Worm (Caenorhabditis elegans) whole organism, L1 larva: ENCODE data around the gene nhr-156.
A peak's percentile ranks its signal among the peaks of the same experiment; 100 is the strongest.

Experiments used
- C04F5.9 ChIP-seq: sonication (generic microtip); optimal IDR thresholded peaks from 2 replicates; lab custom pipeline; 2016; ENCODE audit warnings: missing genetic modification characterization, missing compliant biosample characterization
- C16A3.4 ChIP-seq: fragments of 150-350 bp; optimal IDR thresholded peaks from 2 replicates; lab custom pipeline; 2014; ENCODE audit warnings: missing biosample characterization, missing genetic modification characterization
- C34B4.2 ChIP-seq: sonication (generic microtip); optimal IDR thresholded peaks from 2 replicates; lab custom pipeline; 2017; ENCODE audit warnings: mild to moderate bottlenecking, missing genetic modification characterization, missing compliant biosample characterization
- Y116A8C.19 ChIP-seq: sonication (generic microtip); optimal IDR thresholded peaks from 2 replicates; lab custom pipeline; 2016; ENCODE audit warnings: missing compliant biosample characterization, missing genetic modification characterization, borderline replicate concordance
- alr-1 ChIP-seq: fragments of 200-800 bp; sonication (Bioruptor generic); optimal IDR thresholded peaks from 2 replicates; lab custom pipeline; 2018; ENCODE audit warnings: borderline replicate concordance, mild to moderate bottlenecking, missing genetic modification characterization, missing compliant biosample characterization
- aly-2 ChIP-seq: fragments of 150-350 bp; optimal IDR thresholded peaks from 2 replicates; lab custom pipeline; 2014; ENCODE audit warnings: missing biosample characterization, missing genetic modification characterization
- ama-1 ChIP-seq: fragments of 150-350 bp; optimal IDR thresholded peaks from 2 replicates; lab custom pipeline; 2014
- ceh-63 ChIP-seq: fragments of 200-800 bp; sonication (Bioruptor generic); optimal IDR thresholded peaks from 2 replicates; lab custom pipeline; 2018; ENCODE audit warnings: mild to moderate bottlenecking, missing genetic modification characterization, missing compliant biosample characterization
- ceh-88 ChIP-seq: fragments of 200-800 bp; sonication (Bioruptor generic); IDR thresholded peaks from 2 replicates; pipeline ENCODE4 v1.3.6; 2022; ENCODE audit warnings: missing genetic modification characterization, missing compliant biosample characterization
- ces-1 ChIP-seq: fragments of 150-350 bp; optimal IDR thresholded peaks from 2 replicates; lab custom pipeline; 2014; ENCODE audit warnings: missing biosample characterization, missing genetic modification reagents, missing genetic modification characterization
- efl-1 ChIP-seq, 4 experiments: fragments of 150-350 bp; optimal IDR thresholded peaks in 3 of 4; peaks in 1 of 4; 1 replicate in 1 of 4; 2 replicates in 3 of 4; lab custom pipeline; 2014; ENCODE audit warnings: missing biosample characterization in 2 of 4, missing genetic modification characterization in 2 of 4, missing genetic modification reagents in 2 of 4
- egl-27 ChIP-seq, 2 experiments: fragments of 150-350 bp in 1 of 2; sonication (generic microtip); optimal IDR thresholded peaks; 3 replicates each; lab custom pipeline; 2017 to 2018; ENCODE audit warnings: missing biosample characterization in 2 of 2, missing genetic modification characterization in 2 of 2, missing genetic modification reagents in 2 of 2
- elt-2 ChIP-seq: sonication (generic microtip); optimal IDR thresholded peaks from 2 replicates; lab custom pipeline; 2016; ENCODE audit warnings: missing genetic modification characterization, mild to moderate bottlenecking, inconsistent platforms, missing compliant biosample characterization, missing genetic modification reagents
- fkh-10 ChIP-seq: sonication (generic microtip); optimal IDR thresholded peaks from 2 replicates; lab custom pipeline; 2017; ENCODE audit warnings: missing biosample characterization, missing genetic modification reagents, missing genetic modification characterization
- fkh-8 ChIP-seq: sonication (generic microtip); optimal IDR thresholded peaks from 2 replicates; lab custom pipeline; 2016; ENCODE audit warnings: mild to moderate bottlenecking, missing genetic modification characterization, missing compliant biosample characterization
- grh-1 ChIP-seq: fragments of 200-800 bp; sonication (Bioruptor generic); IDR thresholded peaks from 2 replicates; pipeline ENCODE4 v1.3.6; 2022; ENCODE audit warnings: missing genetic modification reagents, missing genetic modification characterization, missing compliant biosample characterization
- hlh-17 ChIP-seq: fragments of 200-800 bp; sonication (Bioruptor generic); optimal IDR thresholded peaks from 2 replicates; lab custom pipeline; 2018; ENCODE audit warnings: missing genetic modification characterization, mild to moderate bottlenecking, missing compliant biosample characterization, moderate library complexity, borderline replicate concordance
- hlh-4 ChIP-seq: sonication (generic microtip); optimal IDR thresholded peaks from 2 replicates; lab custom pipeline; 2016; ENCODE audit warnings: mild to moderate bottlenecking, missing genetic modification characterization, missing compliant biosample characterization
- hpl-2 ChIP-seq: fragments of 150-350 bp; optimal IDR thresholded peaks from 2 replicates; lab custom pipeline; 2014; ENCODE audit warnings: missing biosample characterization, missing genetic modification reagents, missing genetic modification characterization
- isw-1 ChIP-seq: fragments of 200-800 bp; sonication (Bioruptor generic); IDR thresholded peaks from 2 replicates; pipeline ENCODE4 v1.3.6; 2022; ENCODE audit warnings: missing genetic modification characterization, missing compliant biosample characterization
- lin-13 ChIP-seq: fragments of 150-350 bp; optimal IDR thresholded peaks from 2 replicates; lab custom pipeline; 2014; ENCODE audit warnings: missing biosample characterization, missing genetic modification reagents, missing genetic modification characterization
- lin-15B ChIP-seq: fragments of 150-350 bp; sonication (generic microtip); optimal IDR thresholded peaks from 3 replicates; lab custom pipeline; 2014; ENCODE audit warnings: missing biosample characterization, missing genetic modification characterization
- lsy-2 ChIP-seq, 2 experiments: fragments of 150-350 bp; optimal IDR thresholded peaks; 2 replicates each; lab custom pipeline; 2014; ENCODE audit warnings: missing biosample characterization in 2 of 2, missing genetic modification characterization in 2 of 2
- mab-9 ChIP-seq: fragments of 200-800 bp; sonication (Bioruptor generic); IDR thresholded peaks from 2 replicates; pipeline ENCODE4 v1.3.6; 2022; ENCODE audit warnings: missing genetic modification reagents, missing genetic modification characterization, missing compliant biosample characterization
- mdl-1 ChIP-seq, 2 experiments: fragments of 150-350 bp; optimal IDR thresholded peaks; 2 replicates each; lab custom pipeline; 2014 to 2017; ENCODE audit warnings: missing biosample characterization in 2 of 2, missing genetic modification characterization in 2 of 2, inconsistent platforms in 1 of 2
- mef-2 ChIP-seq: fragments of 150-350 bp; optimal IDR thresholded peaks from 2 replicates; lab custom pipeline; 2014; ENCODE audit warnings: missing biosample characterization, missing genetic modification characterization
- nhr-11 ChIP-seq: fragments of 150-350 bp; optimal IDR thresholded peaks from 2 replicates; lab custom pipeline; 2014; ENCODE audit warnings: missing biosample characterization, missing genetic modification characterization
- nhr-20 ChIP-seq: sonication (generic microtip); optimal IDR thresholded peaks from 2 replicates; lab custom pipeline; 2016; ENCODE audit warnings: mild to moderate bottlenecking, missing genetic modification characterization, missing compliant biosample characterization
- nhr-47 ChIP-seq: sonication (generic microtip); optimal IDR thresholded peaks from 2 replicates; lab custom pipeline; 2016; ENCODE audit warnings: mild to moderate bottlenecking, missing genetic modification characterization, moderate library complexity, missing compliant biosample characterization
- nhr-77 ChIP-seq: fragments of 150-350 bp; optimal IDR thresholded peaks from 2 replicates; lab custom pipeline; 2014; ENCODE audit warnings: missing biosample characterization, missing genetic modification characterization
- nhr-85 ChIP-seq: sonication (generic microtip); peaks from one replicate; lab custom pipeline; 2016; ENCODE audit warnings: missing genetic modification characterization, inconsistent platforms, missing compliant biosample characterization
- pag-3 ChIP-seq: sonication (generic microtip); optimal IDR thresholded peaks from 2 replicates; lab custom pipeline; 2017; ENCODE audit warnings: missing genetic modification characterization, mild to moderate bottlenecking, missing compliant biosample characterization, antibody characterized with exemption, borderline replicate concordance; ENCODE audit not compliant: insufficient read depth
- skn-1 ChIP-seq: fragments of 150-350 bp; optimal IDR thresholded peaks from 2 replicates; lab custom pipeline; 2014; ENCODE audit warnings: missing biosample characterization, missing genetic modification characterization
- snu-23 ChIP-seq: sonication (generic microtip); optimal IDR thresholded peaks from 2 replicates; lab custom pipeline; 2016; ENCODE audit warnings: missing genetic modification characterization, missing compliant biosample characterization
- sox-4 ChIP-seq: sonication (generic microtip); optimal IDR thresholded peaks from 2 replicates; lab custom pipeline; 2016; ENCODE audit warnings: missing genetic modification characterization, missing compliant biosample characterization
- sptf-1 ChIP-seq: fragments of 150-350 bp; optimal IDR thresholded peaks from 2 replicates; lab custom pipeline; 2014; ENCODE audit warnings: missing biosample characterization, missing genetic modification characterization
- sup-37 ChIP-seq: fragments of 200-800 bp; sonication (Bioruptor generic); optimal IDR thresholded peaks from 2 replicates; lab custom pipeline; 2018; ENCODE audit warnings: mild to moderate bottlenecking, missing genetic modification characterization, missing compliant biosample characterization
- swsn-7 ChIP-seq: sonication (generic microtip); optimal IDR thresholded peaks from 2 replicates; lab custom pipeline; 2016; ENCODE audit warnings: missing genetic modification characterization, missing compliant biosample characterization
- tbx-2 ChIP-seq: sonication (generic microtip); optimal IDR thresholded peaks from 2 replicates; lab custom pipeline; 2016; ENCODE audit warnings: missing genetic modification characterization, missing compliant biosample characterization
- tlp-1 ChIP-seq: fragments of 150-350 bp; optimal IDR thresholded peaks from 2 replicates; lab custom pipeline; 2014; ENCODE audit warnings: missing biosample characterization, missing genetic modification characterization
- unc-30 ChIP-seq: sonication (generic microtip); optimal IDR thresholded peaks from 2 replicates; lab custom pipeline; 2017; ENCODE audit warnings: missing biosample characterization, missing genetic modification characterization
- vab-15 ChIP-seq: sonication (generic microtip); optimal IDR thresholded peaks from 2 replicates; lab custom pipeline; 2017; ENCODE audit warnings: missing genotype, mild to moderate bottlenecking, missing genetic modification characterization, missing compliant biosample characterization
- xbp-1 ChIP-seq: sonication (generic microtip); optimal IDR thresholded peaks from 2 replicates; lab custom pipeline; 2016; ENCODE audit warnings: missing genetic modification characterization, missing compliant biosample characterization

nhr-156 gene

ce11 chrV:3903424-3903823 is 2.5 kb upstream of the nhr-156 start:
- TF ChIP-seq efl-1 (optimal IDR thresholded peaks at IDR 0.05; lab: Kevin White, UChicago) (no peak), efl-1 (GFP tag; optimal IDR thresholded peaks at IDR 0.05 in 1 of 2; lab: Kevin White, UChicago) (peak in 1 of 2 experiments; percentile 33), lin-15B (tag; lab: Kevin White, UChicago) (no peak)
- TF ChIP-seq, all 84 proteins: peak for 1

ce11 chrV:3912472-3912871 is 6.6 kb downstream of the nhr-156 start, which contains the start of gene srx-68:
TSS of gene srx-68 (plus strand) at chrV:3912772.
- no peak for TF ChIP-seq fkh-10 (GFP tag; lab: Kevin White, UChicago)
- no peak for TF ChIP-seq hlh-4 (tag; lab: Kevin White, UChicago)
- TF ChIP-seq egl-27 (tag; optimal IDR thresholded peaks at IDR 0.05; lab: Kevin White, UChicago), result no peak
- TF ChIP-seq ama-1 (lab: Kevin White, UChicago), result no peak
- TF ChIP-seq mef-2, result no peak
- no peak for TF ChIP-seq skn-1 (tag; lab: Kevin White, UChicago)
- TF ChIP-seq tlp-1, result no peak
- TF ChIP-seq nhr-85 (tag; lab: Kevin White, UChicago), result no peak
- no peak for TF ChIP-seq C04F5.9 (tag; lab: Kevin White, UChicago)
- TF ChIP-seq nhr-11 (tag; lab: Kevin White, UChicago), result no peak
- TF ChIP-seq Y116A8C.19, result no peak
- no peak for TF ChIP-seq xbp-1 (tag; lab: Kevin White, UChicago)
- no peak for TF ChIP-seq ceh-63 (GFP tag; lab: Kevin White, UChicago)

- TF ChIP-seq lin-13 (GFP tag; lab: Kevin White, UChicago) (no peak), nhr-47 (tag; lab: Kevin White, UChicago) (no peak), pag-3 (no peak), ces-1 (no peak), tbx-2 (tag; lab: Kevin White, UChicago) (no peak), grh-1 (no peak), aly-2 (no peak), nhr-77 (tag; lab: Kevin White, UChicago) (no peak), sup-37 (no peak), nhr-11 (tag; lab: Kevin White, UChicago) (no peak), elt-2 (no peak), swsn-7 (tag; lab: Kevin White, UChicago) (no peak), sptf-1 (no peak), sox-4 (tag; lab: Kevin White, UChicago) (no peak), C34B4.2 (tag; lab: Kevin White, UChicago) (no peak), isw-1 (GFP tag; lab: Robert Waterston, UW) (no peak), lin-15B (tag; lab: Kevin White, UChicago) (no peak)
These were observed 7.2 kb downstream of the nhr-156 start for ce11 chrV:3913131-3913530.

- TF ChIP-seq ceh-88 (no peak), isw-1 (GFP tag; lab: Robert Waterston, UW) (no peak), grh-1 (no peak)
These were observed 10.6 kb downstream of the nhr-156 start, which contains the start of gene srx-67 for ce11 chrV:3916480-3916879. TSS of gene srx-67 (plus strand) at chrV:3916780.

- no peak for TF ChIP-seq hpl-2
- no peak for TF ChIP-seq fkh-8 (tag; lab: Kevin White, UChicago)
- no peak for TF ChIP-seq xbp-1 (tag; lab: Kevin White, UChicago)
- TF ChIP-seq mab-9 (GFP tag; lab: Robert Waterston, UW), result no peak
- no peak for TF ChIP-seq mef-2
- TF ChIP-seq alr-1 (tag; lab: Kevin White, UChicago), result no peak
- TF ChIP-seq nhr-85 (tag; lab: Kevin White, UChicago), result no peak
- TF ChIP-seq Y116A8C.19, result no peak
- no peak for TF ChIP-seq lsy-2 (tag; optimal IDR thresholded peaks at IDR 0.05; lab: Kevin White, UChicago)
- no peak for TF ChIP-seq snu-23 (GFP tag; lab: Kevin White, UChicago)
- TF ChIP-seq tlp-1, result no peak
- TF ChIP-seq nhr-20, result no peak
- TF ChIP-seq vab-15, result no peak
- TF ChIP-seq unc-30 (tag; lab: Kevin White, UChicago), result no peak
- TF ChIP-seq hlh-17 (GFP tag; lab: Kevin White, UChicago), result no peak
- no peak for TF ChIP-seq C16A3.4 (tag; lab: Kevin White, UChicago)
- TF ChIP-seq mdl-1 (tag; optimal IDR thresholded peaks at IDR 0.05; lab: Kevin White, UChicago), result no peak
These were observed 13.4 kb downstream of the nhr-156 start, which contains the start of gene srx-66 for ce11 chrV:3919289-3919688. TSS of gene srx-66 (plus strand) at chrV:3919589.
